Fruit fly (Drosophila melanogaster): ENCODE data around the gene Keap1.

Keap1 gene

DNA sequence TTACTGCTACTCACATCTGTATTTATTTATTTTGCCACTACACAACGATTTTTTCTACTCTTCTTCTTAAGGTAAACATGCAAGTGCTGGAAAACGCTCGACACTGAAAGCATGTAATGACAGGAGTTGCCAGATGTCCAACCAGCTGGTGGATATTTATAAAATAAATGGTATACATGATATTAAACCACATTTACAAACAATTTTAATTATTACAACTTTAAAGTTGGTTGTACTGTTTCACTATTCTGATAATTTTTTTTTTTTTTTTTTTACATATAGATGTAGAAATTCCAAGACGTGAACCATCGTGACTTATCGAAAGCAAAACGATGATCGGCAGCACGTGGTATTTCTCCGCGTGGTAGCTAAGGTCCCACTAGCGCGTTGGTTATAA, at the start of gene Keap1, which contains the start of gene kuk (continued):
- TF ChIP-seq HmgD (GFP tag; optimal IDR thresholded peaks at IDR 0.05) (no peak), CG32772 (GFP tag; IDR thresholded peaks at IDR 0.05) (peak; percentile 46; the same call in 1 of the 2 replicates), ab (GFP tag; optimal IDR thresholded peaks at IDR 0.05) (no peak), tup (GFP tag; optimal IDR thresholded peaks at IDR 0.05) (peak; percentile 23), CG10366 (GFP tag; IDR thresholded peaks at IDR 0.05) (peak; percentile 44), repo (GFP tag; optimal IDR thresholded peaks at IDR 0.05) (peak; percentile 27), CG11093 (GFP tag; IDR thresholded peaks at IDR 0.05) (peak; percentile 16; the same call in 1 of the 3 replicates), br (optimal IDR thresholded peaks at IDR 0.05) (no peak), CG6765 (GFP tag; optimal IDR thresholded peaks at IDR 0.05) (peak; percentile 35), run (tag; optimal IDR thresholded peaks at IDR 0.05) (no peak), Xbp1 (GFP tag; optimal IDR thresholded peaks at IDR 0.05) (peak; percentile 71), CG18619 (GFP tag; optimal IDR thresholded peaks at IDR 0.05) (peak; percentile 20), abd-A (tag; optimal IDR thresholded peaks at IDR 0.05) (no peak), crol (GFP tag; IDR thresholded peaks at IDR 0.05) (no peak), CG17568 (GFP tag; optimal IDR thresholded peaks at IDR 0.05) (no peak), danr (GFP tag; IDR thresholded peaks at IDR 0.05) (0 out of 2 replicates have a peak, but pooled peaks have one; percentile 20), amos (GFP tag; IDR thresholded peaks at IDR 0.05; ENCODE audit: partially characterized antibody) (peak; percentile 84), CG9932 (GFP tag; IDR thresholded peaks at IDR 0.05) (peak; percentile 74), CG12769 (tag; optimal IDR thresholded peaks at IDR 0.05) (no peak), CG10654 (GFP tag; optimal IDR thresholded peaks at IDR 0.05) (peak; percentile 43), CG11696 (GFP tag; IDR thresholded peaks at IDR 0.05) (no peak), wdn (GFP tag; IDR thresholded peaks at IDR 0.05) (no peak), CG6175 (GFP tag; IDR thresholded peaks at IDR 0.05) (no peak), CG17186 (GFP tag; optimal IDR thresholded peaks at IDR 0.05) (no peak), CG31365 (tag; optimal IDR thresholded peaks at IDR 0.05) (no peak), zen (tag; optimal IDR thresholded peaks at IDR 0.05) (peak; percentile 34), H2.0 (GFP tag; IDR thresholded peaks at IDR 0.05) (peak; percentile 60), zf30C (GFP tag; optimal IDR thresholded peaks at IDR 0.05) (no peak), bsh (GFP tag; optimal IDR thresholded peaks at IDR 0.05) (peak in 1 of 2 experiments; percentile 24), CG15514 (GFP tag; optimal IDR thresholded peaks at IDR 0.05) (peak; percentile 74), CG2712 (tag; optimal IDR thresholded peaks at IDR 0.05) (peak; percentile 62), sc (optimal IDR thresholded peaks at IDR 0.05) (no peak), sc (GFP tag; optimal IDR thresholded peaks at IDR 0.05) (no peak), disco-r (GFP tag; optimal IDR thresholded peaks at IDR 0.05) (no peak), row (GFP tag; IDR thresholded peaks at IDR 0.05) (peak; percentile 50; the same call in 2 of the 3 replicates), vnd (GFP tag; IDR thresholded peaks at IDR 0.05; ENCODE audit: partially characterized antibody) (peak; percentile 70), CG18011 (GFP tag; optimal IDR thresholded peaks at IDR 0.05) (peak; percentile 34), mld (GFP tag; IDR thresholded peaks at IDR 0.05; ENCODE audit: partially characterized antibody) (0 out of 3 replicates have a peak, but pooled peaks have one; percentile 49), CG7963 (GFP tag; IDR thresholded peaks at IDR 0.05; ENCODE audit: partially characterized antibody) (no peak), pan (optimal IDR thresholded peaks at IDR 0.05) (no peak), pan (GFP tag; optimal IDR thresholded peaks at IDR 0.05 in 1 of 2, IDR thresholded peaks at IDR 0.05 in 1 of 2) (no peak), E2f1 (GFP tag; IDR thresholded peaks at IDR 0.05) (no peak), bab2 (GFP tag; optimal IDR thresholded peaks at IDR 0.05) (peak; percentile 57), sens-2 (GFP tag; IDR thresholded peaks at IDR 0.05) (no peak), Hr3 (GFP tag; optimal IDR thresholded peaks at IDR 0.05) (peak; percentile 64), slbo (GFP tag; IDR thresholded peaks at IDR 0.05) (peak; percentile 72), CG17361 (GFP tag; IDR thresholded peaks at IDR 0.05) (no peak; the same call in 2 of the 3 replicates), da (GFP tag; optimal IDR thresholded peaks at IDR 0.05) (peak; percentile 3), CG13775 (GFP tag; optimal IDR thresholded peaks at IDR 0.05) (peak; percentile 53), gem (tag; optimal IDR thresholded peaks at IDR 0.05) (peak; percentile 61), dmrt99B (tag; optimal IDR thresholded peaks at IDR 0.05) (no peak), CG17829 (tag; optimal IDR thresholded peaks at IDR 0.05) (peak; percentile 43)

All from whole organism, embryonic.